Worm (Caenorhabditis elegans) whole organism, dauer: ENCODE results near the gene pho-6.

Experiments used
- unc-62 ChIP-seq: sonication (generic microtip); optimal IDR thresholded peaks from 2 replicates; lab custom pipeline; 2017; ENCODE audit warnings: missing biosample characterization, missing genetic modification reagents, missing genetic modification characterization

pho-6 gene

ce11 chrV:8359792-8360191, 34.5 kb downstream of the pho-6 start, which contains the start of gene F38E1.6:
F38E1.6 (plus strand) TSS chrV:8360092.
- no peak for TF ChIP-seq unc-62 (GFP tag; lab: Kevin White, UChicago)

ce11 chrV:8359113-8359564, 35.1 kb downstream of the pho-6 start, which contains the start of gene mpdu-1:
mpdu-1 (minus strand) TSS chrV:8359163.
- TF ChIP-seq unc-62 (GFP tag; lab: Kevin White, UChicago) = no peak

- TF ChIP-seq unc-62 (GFP tag; lab: Kevin White, UChicago) = no peak
These were observed 35.6 kb downstream of the pho-6 start for ce11 chrV:8358702-8359101.

ce11 chrV:8357756-8358155, 36.5 kb downstream of the pho-6 start:
- TF ChIP-seq unc-62 (GFP tag; lab: Kevin White, UChicago) = no peak

- no peak for TF ChIP-seq unc-62 (GFP tag; lab: Kevin White, UChicago)
These were observed 38.6 kb downstream of the pho-6 start, which contains the start of gene mom-2 for ce11 chrV:8355435-8356212. mom-2 (plus strand) TSS chrV:8355988.

- no peak for TF ChIP-seq unc-62 (GFP tag; lab: Kevin White, UChicago)
These were observed 42.9 kb downstream of the pho-6 start, which contains the start of gene srsx-22 for ce11 chrV:8351371-8351770. srsx-22 (plus strand) TSS chrV:8351671.

- no peak for TF ChIP-seq unc-62 (GFP tag; lab: Kevin White, UChicago)
These were observed 44.3 kb downstream of the pho-6 start for ce11 chrV:8349950-8350349.

ce11 chrV:8348959-8349389, 45.3 kb downstream of the pho-6 start:
- TF ChIP-seq unc-62 (GFP tag; lab: Kevin White, UChicago) = no peak

ce11 chrV:8345436-8345835, 48.8 kb downstream of the pho-6 start, which contains the start of gene C08D8.1:
C08D8.1 (plus strand) TSS chrV:8345759.
- TF ChIP-seq unc-62 (GFP tag; lab: Kevin White, UChicago) = no peak

ce11 chrV:8342416-8342815, 51.8 kb downstream of the pho-6 start:
- TF ChIP-seq unc-62 (GFP tag; lab: Kevin White, UChicago) = no peak
